Fruit fly (Drosophila melanogaster) whole organism, embryonic: Measurements from ENCODE around the gene ldbr.

Source experiments
- Atf-2 ChIP-seq: fragments of 200-800 bp; sonication (Bioruptor generic); optimal IDR thresholded peaks from 2 replicates; lab custom pipeline; 2016; ENCODE audit warnings: missing biosample characterization, missing genetic modification characterization
- Awh ChIP-seq: fragments of 200-800 bp; sonication (Bioruptor generic); IDR thresholded peaks from 2 replicates; pipeline ENCODE4, ENCODE4 v1.3.6; 2022; ENCODE audit warnings: missing biosample characterization, missing genetic modification characterization
- Bgb ChIP-seq: fragments of 200-800 bp; sonication (Bioruptor generic); IDR thresholded peaks from 2 replicates; pipeline ENCODE4 v1.3.6; 2022; ENCODE audit warnings: missing biosample characterization, missing genetic modification characterization; ENCODE audit not compliant: partially characterized antibody
- CG10209 ChIP-seq: fragments of 200-800 bp; sonication (Bioruptor generic); optimal IDR thresholded peaks from 3 replicates; lab custom pipeline; 2017; ENCODE audit warnings: missing biosample characterization, mild to moderate bottlenecking, missing genetic modification characterization, missing genetic modification reagents
- CG11247 ChIP-seq: fragments of 200-800 bp; sonication (Bioruptor generic); IDR thresholded peaks from 2 replicates; pipeline ENCODE4 v1.3.6; 2022; ENCODE audit warnings: missing biosample characterization, missing genetic modification characterization
- CG12155 ChIP-seq: fragments of 200-800 bp; sonication (Bioruptor generic); optimal IDR thresholded peaks from 3 replicates; lab custom pipeline; 2016; ENCODE audit warnings: missing biosample characterization, missing genetic modification characterization
- CG14050 ChIP-seq: fragments of 200-800 bp; sonication (Bioruptor generic); IDR thresholded peaks from 3 replicates; pipeline ENCODE4 v1.3.6; 2022; ENCODE audit warnings: missing biosample characterization, missing genetic modification characterization
- CG17361 ChIP-seq: fragments of 200-800 bp; sonication (Bioruptor generic); IDR thresholded peaks from 3 replicates; pipeline ENCODE4 v1.3.6; 2022; ENCODE audit warnings: missing biosample characterization, missing genetic modification characterization
- CG17912 ChIP-seq: fragments of 200-800 bp; sonication (Bioruptor generic); optimal IDR thresholded peaks from 2 replicates; lab custom pipeline; 2018; ENCODE audit warnings: missing biosample characterization, mild to moderate bottlenecking, missing genetic modification characterization
- CG18476 ChIP-seq: fragments of 200-800 bp; sonication (Bioruptor generic); optimal IDR thresholded peaks from 2 replicates; lab custom pipeline; 2016; ENCODE audit warnings: missing biosample characterization, mild to moderate bottlenecking, missing genetic modification characterization
- CG3838 ChIP-seq: fragments of 200-800 bp; sonication (Bioruptor generic); optimal IDR thresholded peaks from 3 replicates; lab custom pipeline; 2016; ENCODE audit warnings: missing biosample characterization, missing genetic modification characterization
- CG4404 ChIP-seq: fragments of 200-800 bp; sonication (Bioruptor generic); IDR thresholded peaks from 2 replicates; pipeline ENCODE4 v1.3.6; 2022; ENCODE audit warnings: missing biosample characterization, missing genetic modification characterization
- CG6813 ChIP-seq: fragments of 200-800 bp; sonication (Bioruptor generic); optimal IDR thresholded peaks from 2 replicates; lab custom pipeline; 2017; ENCODE audit warnings: missing biosample characterization, missing genetic modification characterization, mild to moderate bottlenecking, moderate library complexity, missing genetic modification reagents
- CG7987 ChIP-seq: fragments of 200-800 bp; sonication (Bioruptor generic); optimal IDR thresholded peaks from 2 replicates; lab custom pipeline; 2018; ENCODE audit warnings: missing biosample characterization, mild to moderate bottlenecking, missing genetic modification characterization, moderate library complexity
- CG8388 ChIP-seq: fragments of 200-800 bp; sonication (Bioruptor generic); optimal IDR thresholded peaks from 2 replicates; lab custom pipeline; 2019; ENCODE audit warnings: missing biosample characterization, mild to moderate bottlenecking, missing genetic modification characterization, moderate library complexity
- CG8765 ChIP-seq: fragments of 200-800 bp; sonication (Bioruptor generic); IDR thresholded peaks from 2 replicates; pipeline ENCODE4 v1.3.6; 2022; ENCODE audit warnings: missing biosample characterization, missing genetic modification characterization
- CG9817 ChIP-seq: fragments of 200-800 bp; sonication (Bioruptor generic); optimal IDR thresholded peaks from 2 replicates; lab custom pipeline; 2018; ENCODE audit warnings: missing biosample characterization, mild to moderate bottlenecking, missing genetic modification characterization, moderate library complexity
- CG9876 ChIP-seq: fragments of 200-800 bp; sonication (Bioruptor generic); optimal IDR thresholded peaks from 2 replicates; lab custom pipeline; 2016; ENCODE audit warnings: missing biosample characterization, missing genetic modification characterization
- CTCF ChIP-seq: fragments of 200-800 bp; sonication (Bioruptor generic); optimal IDR thresholded peaks from 2 replicates; lab custom pipeline; 2017; ENCODE audit warnings: missing biosample characterization, mild to moderate bottlenecking, missing genetic modification characterization, moderate library complexity
- Dbx ChIP-seq: fragments of 200-800 bp; sonication (Bioruptor generic); IDR thresholded peaks from 3 replicates; pipeline ENCODE4 v1.3.6; 2022; ENCODE audit warnings: missing biosample characterization, missing genetic modification characterization
- Doc2 ChIP-seq: fragments of 200-800 bp; sonication (Bioruptor generic); IDR thresholded peaks from 2 replicates; pipeline ENCODE4 v1.3.6; 2022; ENCODE audit warnings: missing biosample characterization, missing genetic modification characterization
- Dp ChIP-seq: fragments of 200-800 bp; sonication (Bioruptor generic); optimal IDR thresholded peaks from 2 replicates; lab custom pipeline; 2018; ENCODE audit warnings: missing biosample characterization, mild to moderate bottlenecking, missing genetic modification characterization, moderate library complexity
- Elba2 ChIP-seq: fragments of 200-800 bp; sonication (Bioruptor generic); optimal IDR thresholded peaks from 3 replicates; lab custom pipeline; 2016; ENCODE audit warnings: missing biosample characterization, missing genetic modification characterization
- Fer1 ChIP-seq: fragments of 200-800 bp; sonication (Bioruptor generic); optimal IDR thresholded peaks from 2 replicates; lab custom pipeline; 2017; ENCODE audit warnings: missing biosample characterization, mild to moderate bottlenecking, missing genetic modification characterization
- HLH4C ChIP-seq: fragments of 200-800 bp; sonication (Bioruptor generic); IDR thresholded peaks from 3 replicates; pipeline ENCODE4 v1.3.6; 2022; ENCODE audit warnings: missing biosample characterization, missing genetic modification characterization; ENCODE audit not compliant: partially characterized antibody
- HLH54F ChIP-seq: fragments of 200-800 bp; sonication (Bioruptor generic); optimal IDR thresholded peaks from 3 replicates; lab custom pipeline; 2016; ENCODE audit warnings: missing biosample characterization, missing genetic modification characterization
- Hsf ChIP-seq: fragments of 200-800 bp; sonication (Bioruptor generic); optimal IDR thresholded peaks from 3 replicates; lab custom pipeline; 2016; ENCODE audit warnings: missing biosample characterization, missing genetic modification characterization
- Kr ChIP-seq: fragments of 200-800 bp; sonication (Bioruptor generic); optimal IDR thresholded peaks from 2 replicates; lab custom pipeline; 2017; ENCODE audit warnings: missing biosample characterization, mild to moderate bottlenecking, missing genetic modification characterization
- MESR4 ChIP-seq: fragments of 200-800 bp; sonication (Bioruptor generic); optimal IDR thresholded peaks from 2 replicates; lab custom pipeline; 2018; ENCODE audit warnings: missing biosample characterization, mild to moderate bottlenecking, missing genetic modification characterization, moderate library complexity
- MTF-1 ChIP-seq: fragments of 200-800 bp; sonication (Bioruptor generic); optimal IDR thresholded peaks from 2 replicates; lab custom pipeline; 2018; ENCODE audit warnings: missing biosample characterization, mild to moderate bottlenecking, missing genetic modification characterization, borderline replicate concordance
- Oli ChIP-seq: fragments of 200-800 bp; sonication (Bioruptor generic); optimal IDR thresholded peaks from 2 replicates; lab custom pipeline; 2018; ENCODE audit warnings: missing biosample characterization, mild to moderate bottlenecking, missing genetic modification characterization, moderate library complexity
- Six4 ChIP-seq: fragments of 200-800 bp; sonication (Bioruptor generic); optimal IDR thresholded peaks from 2 replicates; lab custom pipeline; 2016; ENCODE audit warnings: missing biosample characterization, missing genetic modification characterization
- Sox100B ChIP-seq: fragments of 200-800 bp; sonication (Bioruptor generic); optimal IDR thresholded peaks from 3 replicates; lab custom pipeline; 2018; ENCODE audit warnings: missing biosample characterization, mild to moderate bottlenecking, missing genetic modification characterization
- Sry-β ChIP-seq: fragments of 200-800 bp; sonication (Bioruptor generic); optimal IDR thresholded peaks from 2 replicates; lab custom pipeline; 2018; ENCODE audit warnings: missing biosample characterization, mild to moderate bottlenecking, missing genetic modification characterization, moderate library complexity
- ara ChIP-seq: fragments of 200-800 bp; sonication (Bioruptor generic); IDR thresholded peaks from 2 replicates; pipeline ENCODE4 v1.3.6; 2022; ENCODE audit warnings: missing biosample characterization, missing genetic modification characterization
- bcd ChIP-seq: fragments of 200-800 bp; sonication (Bioruptor generic); optimal IDR thresholded peaks from 2 replicates; lab custom pipeline; 2017; ENCODE audit warnings: missing biosample characterization, mild to moderate bottlenecking, missing genetic modification characterization
- eve ChIP-seq, 2 experiments: fragments of >200 bp; optimal IDR thresholded peaks; 2 replicates each; lab custom pipeline; 2017; ENCODE audit warnings: missing biosample characterization in 2 of 2, missing genetic modification characterization in 2 of 2
- gro ChIP-seq: fragments of 200-800 bp; sonication (Bioruptor generic); optimal IDR thresholded peaks from 2 replicates; lab custom pipeline; 2016; ENCODE audit warnings: missing biosample characterization, missing genetic modification characterization
- hkb ChIP-seq, 2 experiments: fragments of 200-800 bp in 1 of 2; fragments of >200 bp in 1 of 2; sonication (Bioruptor generic) in 1 of 2; IDR thresholded peaks in 1 of 2; optimal IDR thresholded peaks in 1 of 2; 2 replicates each; pipeline versions ENCODE4 v1.3.6 to Lab custom; 2017 to 2022; ENCODE audit warnings: missing biosample characterization in 1 of 2, missing genetic modification characterization in 1 of 2
- ind ChIP-seq: fragments of 200-800 bp; sonication (Bioruptor generic); optimal IDR thresholded peaks from 3 replicates; lab custom pipeline; 2016; ENCODE audit warnings: missing biosample characterization, missing genetic modification characterization
- jumu ChIP-seq: fragments of 200-800 bp; sonication (Bioruptor generic); optimal IDR thresholded peaks from 3 replicates; lab custom pipeline; 2016; ENCODE audit warnings: missing biosample characterization, missing genetic modification characterization
- pzg ChIP-seq: fragments of 200-800 bp; sonication (Bioruptor generic); optimal IDR thresholded peaks from 3 replicates; lab custom pipeline; 2018; ENCODE audit warnings: missing biosample characterization, mild to moderate bottlenecking, missing genetic modification characterization, moderate library complexity
- repo ChIP-seq: fragments of 200-800 bp; sonication (Bioruptor generic); optimal IDR thresholded peaks from 2 replicates; lab custom pipeline; 2016; ENCODE audit warnings: missing biosample characterization, missing genetic modification characterization
- salm ChIP-seq: fragments of 200-800 bp; sonication (Bioruptor generic); optimal IDR thresholded peaks from 2 replicates; lab custom pipeline; 2018; ENCODE audit warnings: missing biosample characterization, mild to moderate bottlenecking, missing genetic modification characterization
- sug ChIP-seq: fragments of 200-800 bp; optimal IDR thresholded peaks from 2 replicates; lab custom pipeline; 2019; ENCODE audit warnings: missing biosample characterization, mild to moderate bottlenecking, missing genetic modification characterization, moderate library complexity
- tap ChIP-seq: fragments of 200-800 bp; optimal IDR thresholded peaks from 3 replicates; lab custom pipeline; 2019; ENCODE audit warnings: missing biosample characterization, mild to moderate bottlenecking, missing genetic modification characterization, moderate library complexity
- tna ChIP-seq: fragments of 200-800 bp; sonication (Bioruptor generic); IDR thresholded peaks from 2 replicates; pipeline ENCODE4 v1.3.6; 2022; ENCODE audit warnings: missing biosample characterization, missing genetic modification characterization; ENCODE audit not compliant: partially characterized antibody
- unc-4 ChIP-seq: fragments of 200-800 bp; sonication (Bioruptor generic); IDR thresholded peaks from 2 replicates; pipeline ENCODE4 v1.3.6; 2022; ENCODE audit warnings: missing biosample characterization, missing genetic modification characterization; ENCODE audit not compliant: partially characterized antibody
- wdn ChIP-seq: fragments of 200-800 bp; sonication (Bioruptor generic); IDR thresholded peaks from 2 replicates; pipeline ENCODE4 v1.3.6; 2022; ENCODE audit warnings: missing biosample characterization, missing genetic modification characterization
- wek ChIP-seq: fragments of 200-800 bp; sonication (Bioruptor generic); optimal IDR thresholded peaks from 3 replicates; lab custom pipeline; 2018; ENCODE audit warnings: missing biosample characterization, mild to moderate bottlenecking, missing genetic modification characterization, moderate library complexity
- zfh2 ChIP-seq: fragments of 200-800 bp; sonication (Bioruptor generic); optimal IDR thresholded peaks from 2 replicates; lab custom pipeline; 2016; ENCODE audit warnings: missing biosample characterization, missing genetic modification characterization

The ldbr gene

dm6 chr3L:8110171-8110570 is 11.5 kb upstream of the ldbr start, which contains the start of gene Nulp1 (continued):
- no peak for TF ChIP-seq CG18476 (GFP tag; lab: Kevin White, UChicago)
- TF ChIP-seq CG3838 (GFP tag; lab: Kevin White, UChicago): no peak
- TF ChIP-seq Atf-2 (GFP tag; lab: Kevin White, UChicago): no peak
- no peak for TF ChIP-seq Dbx (GFP tag; lab: Robert Waterston, UW)
- peak; percentile 55 for TF ChIP-seq HLH54F (GFP tag; lab: Kevin White, UChicago)
- no peak for TF ChIP-seq tap
- TF ChIP-seq pzg (GFP tag; lab: Kevin White, UChicago): peak; percentile 75
- no peak for TF ChIP-seq repo (GFP tag; lab: Kevin White, UChicago)
- no peak for TF ChIP-seq MTF-1 (GFP tag; lab: Kevin White, UChicago)
- TF ChIP-seq CG11247: no peak
- TF ChIP-seq Elba2 (GFP tag; lab: Kevin White, UChicago): no peak
- no peak for TF ChIP-seq CG14050 (GFP tag; lab: Robert Waterston, UW)
- TF ChIP-seq sug (tag; lab: Kevin White, UChicago): peak; percentile 70
- TF ChIP-seq salm: no peak
- TF ChIP-seq wdn (GFP tag; lab: Robert Waterston, UW): 0 out of 2 replicates have a peak, but pooled peaks have one; percentile 16
- TF ChIP-seq HLH4C (GFP tag; lab: Robert Waterston, UW): no peak
- no peak for TF ChIP-seq CG17361 (GFP tag; lab: Robert Waterston, UW)
- no peak for TF ChIP-seq hkb (optimal IDR thresholded peaks at IDR 0.05; lab: Kevin White, UChicago)
- no peak for TF ChIP-seq hkb (GFP tag; IDR thresholded peaks at IDR 0.05; lab: Robert Waterston, UW)
- TF ChIP-seq CG12155 (GFP tag; lab: Kevin White, UChicago): peak; percentile 14
- no peak for TF ChIP-seq Sry-β (GFP tag; lab: Kevin White, UChicago)
- 0 out of 2 replicates have a peak, but pooled peaks have one; percentile 12 for TF ChIP-seq unc-4 (GFP tag; lab: Robert Waterston, UW)
- TF ChIP-seq CG6813 (GFP tag; lab: Kevin White, UChicago): no peak
- no peak for TF ChIP-seq CG7987 (GFP tag; lab: Kevin White, UChicago)
- TF ChIP-seq CG8765 (GFP tag; lab: Robert Waterston, UW): no peak
- no peak for TF ChIP-seq eve (GFP tag; optimal IDR thresholded peaks at IDR 0.05; lab: Kevin White, UChicago)
- no peak for TF ChIP-seq ara (GFP tag; lab: Robert Waterston, UW)
- TF ChIP-seq Awh: no peak
- peak; percentile 52 for TF ChIP-seq Bgb (GFP tag; lab: Robert Waterston, UW)
- no peak for TF ChIP-seq Kr (GFP tag; lab: Kevin White, UChicago)
- no peak for TF ChIP-seq CG10209 (GFP tag; lab: Kevin White, UChicago)
- no peak for TF ChIP-seq bcd (GFP tag; lab: Kevin White, UChicago)
- no peak for TF ChIP-seq CG4404 (GFP tag; lab: Robert Waterston, UW)
- no peak for TF ChIP-seq CG17912 (GFP tag; lab: Kevin White, UChicago)
- TF ChIP-seq ind (GFP tag; lab: Kevin White, UChicago): peak; percentile 21
- no peak for TF ChIP-seq CG8388 (GFP tag; lab: Kevin White, UChicago)
- TF ChIP-seq Six4: no peak
- no peak for TF ChIP-seq CG9876 (GFP tag; lab: Kevin White, UChicago)
- peak; percentile 10 for TF ChIP-seq jumu
- peak; percentile 10 for TF ChIP-seq CG9817 (tag; lab: Kevin White, UChicago)
- TF ChIP-seq Hsf (GFP tag; lab: Kevin White, UChicago): peak; percentile 4
- no peak for TF ChIP-seq wek
- TF ChIP-seq zfh2 (GFP tag; lab: Kevin White, UChicago): peak; percentile 18
- TF ChIP-seq Doc2 (GFP tag; lab: Robert Waterston, UW): no peak
- TF ChIP-seq MESR4 (GFP tag; lab: Kevin White, UChicago): peak; percentile 60
- peak; percentile 49 for TF ChIP-seq Fer1 (GFP tag; lab: Kevin White, UChicago)
- peak; percentile 89 for TF ChIP-seq Dp (GFP tag; lab: Kevin White, UChicago)
- TF ChIP-seq tna (GFP tag; lab: Robert Waterston, UW): no peak
- TF ChIP-seq CTCF (GFP tag; lab: Kevin White, UChicago): no peak
- no peak for TF ChIP-seq Oli (tag; lab: Kevin White, UChicago)
- no peak for TF ChIP-seq Sox100B
- peak; percentile 60 for TF ChIP-seq gro (GFP tag; lab: Kevin White, UChicago)
